Fruit fly (Drosophila melanogaster) whole organism, embryonic: ENCODE data around the gene Zif.
A peak's percentile ranks its signal among the peaks of the same experiment; 100 is the strongest.

Source experiments
- Aef1 ChIP-seq: fragments of 200-800 bp; sonication (Bioruptor generic); IDR thresholded peaks from 3 replicates; pipeline ENCODE4 v1.3.6; 2022; ENCODE audit warnings: missing biosample characterization, missing genetic modification characterization
- BEAF-32 ChIP-seq: fragments of 200-800 bp; sonication (Bioruptor generic); optimal IDR thresholded peaks from 3 replicates; lab custom pipeline; 2017; ENCODE audit warnings: missing biosample characterization, missing genetic modification characterization, mild to moderate bottlenecking, moderate library complexity, missing genetic modification reagents
- CG10209 ChIP-seq: fragments of 200-800 bp; sonication (Bioruptor generic); optimal IDR thresholded peaks from 3 replicates; lab custom pipeline; 2017; ENCODE audit warnings: missing biosample characterization, mild to moderate bottlenecking, missing genetic modification characterization, missing genetic modification reagents
- CG11247 ChIP-seq: fragments of 200-800 bp; sonication (Bioruptor generic); IDR thresholded peaks from 2 replicates; pipeline ENCODE4 v1.3.6; 2022; ENCODE audit warnings: missing biosample characterization, missing genetic modification characterization
- CG11695 ChIP-seq: fragments of 200-800 bp; sonication (Bioruptor generic); IDR thresholded peaks from 3 replicates; pipeline ENCODE4 v1.3.6; 2022; ENCODE audit warnings: missing biosample characterization, missing genetic modification characterization
- CG12659 ChIP-seq: fragments of 200-800 bp; sonication (Bioruptor generic); optimal IDR thresholded peaks from 3 replicates; lab custom pipeline; 2017; ENCODE audit warnings: mild to moderate bottlenecking, missing biosample characterization, missing genetic modification reagents, missing genetic modification characterization
- CG12769 ChIP-seq: fragments of 200-800 bp; sonication (Bioruptor generic); optimal IDR thresholded peaks from 2 replicates; lab custom pipeline; 2019; ENCODE audit warnings: missing biosample characterization, mild to moderate bottlenecking, missing genetic modification characterization, moderate library complexity
- CG13123 ChIP-seq: fragments of 200-800 bp; sonication (Bioruptor generic); optimal IDR thresholded peaks from 2 replicates; lab custom pipeline; 2016; ENCODE audit warnings: missing biosample characterization, missing genetic modification characterization
- CG14050 ChIP-seq: fragments of 200-800 bp; sonication (Bioruptor generic); IDR thresholded peaks from 3 replicates; pipeline ENCODE4 v1.3.6; 2022; ENCODE audit warnings: missing biosample characterization, missing genetic modification characterization
- CG14667 ChIP-seq: fragments of 200-800 bp; sonication (Bioruptor generic); IDR thresholded peaks from 2 replicates; pipeline ENCODE4 v1.3.6; 2022; ENCODE audit warnings: missing biosample characterization, missing genetic modification characterization
- CG15696 ChIP-seq: fragments of 200-800 bp; sonication (Bioruptor generic); optimal IDR thresholded peaks from 2 replicates; lab custom pipeline; 2019; ENCODE audit warnings: missing biosample characterization, mild to moderate bottlenecking, missing genetic modification characterization, moderate library complexity
- CG1647 ChIP-seq: fragments of 200-800 bp; sonication (Bioruptor generic); optimal IDR thresholded peaks from 3 replicates; lab custom pipeline; 2016; ENCODE audit warnings: missing biosample characterization, missing genetic modification characterization
- CG16779 ChIP-seq: fragments of 200-800 bp; sonication (Bioruptor generic); IDR thresholded peaks from 2 replicates; pipeline ENCODE4 v1.3.6; 2022; ENCODE audit warnings: missing biosample characterization, missing genetic modification characterization
- CG17328 ChIP-seq: fragments of 200-800 bp; sonication (Bioruptor generic); IDR thresholded peaks from 2 replicates; pipeline ENCODE4 v1.3.6; 2022; ENCODE audit warnings: missing biosample characterization, missing genetic modification characterization
- CG17361 ChIP-seq: fragments of 200-800 bp; sonication (Bioruptor generic); IDR thresholded peaks from 3 replicates; pipeline ENCODE4 v1.3.6; 2022; ENCODE audit warnings: missing biosample characterization, missing genetic modification characterization
- CG2199 ChIP-seq: fragments of 200-800 bp; sonication (Bioruptor generic); IDR thresholded peaks from 3 replicates; pipeline ENCODE4 v1.3.6; 2022; ENCODE audit warnings: missing biosample characterization, missing genetic modification characterization
- CG2678 ChIP-seq: fragments of 200-800 bp; sonication (Bioruptor generic); optimal IDR thresholded peaks from 3 replicates; lab custom pipeline; 2019; ENCODE audit warnings: missing biosample characterization, mild to moderate bottlenecking, missing genetic modification characterization, moderate library complexity
- CG3065 ChIP-seq: fragments of 200-800 bp; sonication (Bioruptor generic); optimal IDR thresholded peaks from 2 replicates; lab custom pipeline; 2016; ENCODE audit warnings: missing biosample characterization, missing genetic modification characterization
- CG31365 ChIP-seq: fragments of 200-800 bp; sonication (Bioruptor generic); optimal IDR thresholded peaks from 2 replicates; lab custom pipeline; 2018; ENCODE audit warnings: missing biosample characterization, mild to moderate bottlenecking, missing genetic modification characterization
- CG34224 ChIP-seq: fragments of 200-800 bp; sonication (Bioruptor generic); IDR thresholded peaks from 3 replicates; pipeline ENCODE4 v1.3.6; 2022; ENCODE audit warnings: missing biosample characterization, missing genetic modification characterization; ENCODE audit not compliant: partially characterized antibody
- CG43689 ChIP-seq: fragments of 200-800 bp; sonication (Bioruptor generic); IDR thresholded peaks from 2 replicates; pipeline ENCODE4 v1.3.6; 2022; ENCODE audit warnings: missing biosample characterization, missing genetic modification characterization
- CG4730 ChIP-seq: fragments of 200-800 bp; sonication (Bioruptor generic); IDR thresholded peaks from 2 replicates; pipeline ENCODE4 v1.3.6; 2022; ENCODE audit warnings: missing biosample characterization, missing genetic modification characterization
- CG4820 ChIP-seq: fragments of 200-800 bp; sonication (Bioruptor generic); optimal IDR thresholded peaks from 3 replicates; lab custom pipeline; 2016; ENCODE audit warnings: missing biosample characterization, missing genetic modification characterization
- CG6683 ChIP-seq: fragments of 200-800 bp; sonication (Bioruptor generic); optimal IDR thresholded peaks from 2 replicates; lab custom pipeline; 2017; ENCODE audit warnings: missing biosample characterization, mild to moderate bottlenecking, missing genetic modification characterization, missing genetic modification reagents
- CG6813 ChIP-seq: fragments of 200-800 bp; sonication (Bioruptor generic); optimal IDR thresholded peaks from 2 replicates; lab custom pipeline; 2017; ENCODE audit warnings: missing biosample characterization, missing genetic modification characterization, mild to moderate bottlenecking, moderate library complexity, missing genetic modification reagents
- CG6854 ChIP-seq: fragments of 200-800 bp; sonication (Bioruptor generic); optimal IDR thresholded peaks from 3 replicates; lab custom pipeline; 2017; ENCODE audit warnings: missing biosample characterization, mild to moderate bottlenecking, missing genetic modification characterization
- CG7786 ChIP-seq: fragments of 200-800 bp; sonication (Bioruptor generic); optimal IDR thresholded peaks from 2 replicates; lab custom pipeline; 2016; ENCODE audit warnings: missing biosample characterization, missing genetic modification characterization
- CG8388 ChIP-seq: fragments of 200-800 bp; sonication (Bioruptor generic); optimal IDR thresholded peaks from 2 replicates; lab custom pipeline; 2019; ENCODE audit warnings: missing biosample characterization, mild to moderate bottlenecking, missing genetic modification characterization, moderate library complexity
- CG9437 ChIP-seq: fragments of 200-800 bp; sonication (Bioruptor generic); optimal IDR thresholded peaks from 2 replicates; lab custom pipeline; 2018; ENCODE audit warnings: missing biosample characterization, mild to moderate bottlenecking, missing genetic modification characterization
- CoRest ChIP-seq: fragments of 200-800 bp; sonication (Bioruptor generic); optimal IDR thresholded peaks from 3 replicates; lab custom pipeline; 2018; ENCODE audit warnings: missing biosample characterization, mild to moderate bottlenecking, missing genetic modification characterization, moderate library complexity
- Ets97D ChIP-seq: fragments of 200-800 bp; sonication (Bioruptor generic); optimal IDR thresholded peaks from 3 replicates; lab custom pipeline; 2016; ENCODE audit warnings: missing biosample characterization, missing genetic modification characterization
- Meics ChIP-seq: fragments of 200-800 bp; sonication (Bioruptor generic); optimal IDR thresholded peaks from 2 replicates; lab custom pipeline; 2017; ENCODE audit warnings: missing biosample characterization, mild to moderate bottlenecking, missing genetic modification characterization
- Neu2 ChIP-seq: fragments of 200-800 bp; sonication (Bioruptor generic); optimal IDR thresholded peaks from 3 replicates; lab custom pipeline; 2016; ENCODE audit warnings: missing biosample characterization, missing genetic modification characterization, borderline replicate concordance
- Ssrp ChIP-seq: fragments of 200-800 bp; sonication (Bioruptor generic); optimal IDR thresholded peaks from 2 replicates; lab custom pipeline; 2018; ENCODE audit warnings: missing biosample characterization, mild to moderate bottlenecking, missing genetic modification characterization, moderate library complexity
- bcd ChIP-seq: fragments of 200-800 bp; sonication (Bioruptor generic); optimal IDR thresholded peaks from 2 replicates; lab custom pipeline; 2017; ENCODE audit warnings: missing biosample characterization, mild to moderate bottlenecking, missing genetic modification characterization
- ci ChIP-seq: fragments of 200-800 bp; sonication (Bioruptor generic); IDR thresholded peaks from 3 replicates; pipeline ENCODE4 v1.3.6; 2022; ENCODE audit warnings: missing biosample characterization, missing genetic modification characterization
- dmrt11E ChIP-seq: fragments of 200-800 bp; sonication (Bioruptor generic); optimal IDR thresholded peaks from 3 replicates; lab custom pipeline; 2018; ENCODE audit warnings: missing biosample characterization, mild to moderate bottlenecking, missing genetic modification characterization, moderate library complexity
- fd96Cb ChIP-seq: fragments of 200-800 bp; sonication (Bioruptor generic); optimal IDR thresholded peaks from 2 replicates; lab custom pipeline; 2018; ENCODE audit warnings: missing biosample characterization, mild to moderate bottlenecking, missing genetic modification characterization, moderate library complexity
- gce ChIP-seq: fragments of 200-800 bp; sonication (Bioruptor generic); IDR thresholded peaks from 3 replicates; pipeline ENCODE4 v1.3.6; 2022; ENCODE audit warnings: missing biosample characterization, missing genetic modification characterization
- hkb ChIP-seq, 2 experiments: fragments of 200-800 bp in 1 of 2; fragments of >200 bp in 1 of 2; sonication (Bioruptor generic) in 1 of 2; IDR thresholded peaks in 1 of 2; optimal IDR thresholded peaks in 1 of 2; 2 replicates each; pipeline versions ENCODE4 v1.3.6 to Lab custom; 2017 to 2022; ENCODE audit warnings: missing biosample characterization in 1 of 2, missing genetic modification characterization in 1 of 2
- pb ChIP-seq: fragments of 200-800 bp; sonication (Bioruptor generic); optimal IDR thresholded peaks from 3 replicates; lab custom pipeline; 2016; ENCODE audit warnings: missing biosample characterization, missing genetic modification characterization
- ranshi ChIP-seq: fragments of 200-800 bp; sonication (Bioruptor generic); IDR thresholded peaks from 2 replicates; pipeline ENCODE4 v1.3.6; 2022; ENCODE audit warnings: missing biosample characterization, missing genetic modification characterization
- scrt ChIP-seq: fragments of 200-800 bp; sonication (Bioruptor generic); optimal IDR thresholded peaks from 2 replicates; lab custom pipeline; 2018; ENCODE audit warnings: missing biosample characterization, mild to moderate bottlenecking, missing genetic modification characterization, moderate library complexity
- shn ChIP-seq: fragments of 200-800 bp; sonication (Bioruptor generic); optimal IDR thresholded peaks from 3 replicates; lab custom pipeline; 2016; ENCODE audit warnings: missing biosample characterization, missing genetic modification characterization
- so ChIP-seq: fragments of 200-800 bp; sonication (Bioruptor generic); IDR thresholded peaks from 3 replicates; pipeline ENCODE4 v1.3.6; 2022; ENCODE audit warnings: missing biosample characterization, missing genetic modification characterization
- toy ChIP-seq: fragments of 200-800 bp; sonication (Bioruptor generic); IDR thresholded peaks from 2 replicates; pipeline ENCODE4 v1.3.6; 2022; ENCODE audit warnings: missing biosample characterization, missing genetic modification characterization
- usp ChIP-seq: fragments of >200 bp; optimal IDR thresholded peaks from 2 replicates; lab custom pipeline; 2017; ENCODE audit warnings: missing biosample characterization, missing genetic modification characterization
- z ChIP-seq: fragments of 200-800 bp; sonication (Bioruptor generic); IDR thresholded peaks from 3 replicates; pipeline ENCODE4 v1.3.6; 2022; ENCODE audit warnings: missing biosample characterization, missing genetic modification characterization
- zen ChIP-seq: fragments of 200-800 bp; sonication (Bioruptor generic); optimal IDR thresholded peaks from 3 replicates; lab custom pipeline; 2018; ENCODE audit warnings: missing biosample characterization, mild to moderate bottlenecking, missing genetic modification characterization, moderate library complexity
- zfh1 ChIP-seq: fragments of 200-800 bp; sonication (Bioruptor generic); IDR thresholded peaks from 3 replicates; pipeline ENCODE4 v1.3.6; 2022; ENCODE audit warnings: missing biosample characterization, missing genetic modification characterization

Gene Zif

dm6 chr3R:6467646-6468350 lies 10.9 kb downstream of the Zif start (continued):
- TF ChIP-seq CG15696 (no peak), shn (GFP tag; lab: Kevin White, UChicago) (no peak), CG10209 (GFP tag; lab: Kevin White, UChicago) (peak; percentile 58), scrt (peak; percentile 15), CG17361 (GFP tag; lab: Robert Waterston, UW) (peak; percentile 31; the same call in 1 of the 3 replicates), CG2199 (0 out of 3 replicates have a peak, but pooled peaks have one; percentile 72), Neu2 (GFP tag; lab: Kevin White, UChicago) (no peak), CG6683 (GFP tag; lab: Kevin White, UChicago) (no peak), z (no peak), toy (GFP tag; lab: Robert Waterston, UW) (no peak), CG16779 (GFP tag; lab: Robert Waterston, UW) (no peak), CG34224 (no peak), CG6854 (GFP tag; lab: Kevin White, UChicago) (no peak), pb (GFP tag; lab: Kevin White, UChicago) (no peak), CG12659 (GFP tag; lab: Kevin White, UChicago) (peak; percentile 58), Ets97D (no peak), CoRest (tag; lab: Kevin White, UChicago) (peak; percentile 86), hkb (optimal IDR thresholded peaks at IDR 0.05; lab: Kevin White, UChicago) (no peak), hkb (GFP tag; IDR thresholded peaks at IDR 0.05; lab: Robert Waterston, UW) (no peak), so (GFP tag; lab: Robert Waterston, UW) (no peak; the same call in 2 of the 3 replicates), CG11695 (no peak), bcd (GFP tag; lab: Kevin White, UChicago) (no peak), CG9437 (GFP tag; lab: Kevin White, UChicago) (peak; percentile 56), ci (peak; percentile 54; the same call in 1 of the 3 replicates), gce (GFP tag; lab: Robert Waterston, UW) (no peak), CG13123 (GFP tag; lab: Kevin White, UChicago) (no peak), CG1647 (no peak), zfh1 (no peak), zen (tag; lab: Kevin White, UChicago) (no peak), CG43689 (no peak), CG4730 (GFP tag; lab: Robert Waterston, UW) (no peak), Meics (GFP tag; lab: Kevin White, UChicago) (no peak), CG12769 (no peak), BEAF-32 (GFP tag; lab: Kevin White, UChicago) (no peak), CG4820 (GFP tag; lab: Kevin White, UChicago) (no peak), ranshi (GFP tag; lab: Robert Waterston, UW) (no peak), dmrt11E (tag; lab: Kevin White, UChicago) (peak; percentile 58), CG11247 (GFP tag; lab: Robert Waterston, UW) (no peak), CG7786 (peak; percentile 11), CG2678 (tag; lab: Kevin White, UChicago) (peak; percentile 89), CG31365 (tag; lab: Kevin White, UChicago) (no peak), Aef1 (GFP tag; lab: Robert Waterston, UW) (no peak), CG17328 (GFP tag; lab: Robert Waterston, UW) (no peak), fd96Cb (no peak), CG14667 (GFP tag; lab: Robert Waterston, UW) (no peak), usp (GFP tag; lab: Kevin White, UChicago) (no peak), Ssrp (tag; lab: Kevin White, UChicago) (peak; percentile 79), CG14050 (GFP tag; lab: Robert Waterston, UW) (no peak), CG6813 (GFP tag; lab: Kevin White, UChicago) (no peak), CG3065 (GFP tag; lab: Kevin White, UChicago) (no peak), CG8388 (GFP tag; lab: Kevin White, UChicago) (peak; percentile 69)
